Comparison of ENCODE assay signal across 7 fruit fly cellular contexts in the genomic region with DNA sequence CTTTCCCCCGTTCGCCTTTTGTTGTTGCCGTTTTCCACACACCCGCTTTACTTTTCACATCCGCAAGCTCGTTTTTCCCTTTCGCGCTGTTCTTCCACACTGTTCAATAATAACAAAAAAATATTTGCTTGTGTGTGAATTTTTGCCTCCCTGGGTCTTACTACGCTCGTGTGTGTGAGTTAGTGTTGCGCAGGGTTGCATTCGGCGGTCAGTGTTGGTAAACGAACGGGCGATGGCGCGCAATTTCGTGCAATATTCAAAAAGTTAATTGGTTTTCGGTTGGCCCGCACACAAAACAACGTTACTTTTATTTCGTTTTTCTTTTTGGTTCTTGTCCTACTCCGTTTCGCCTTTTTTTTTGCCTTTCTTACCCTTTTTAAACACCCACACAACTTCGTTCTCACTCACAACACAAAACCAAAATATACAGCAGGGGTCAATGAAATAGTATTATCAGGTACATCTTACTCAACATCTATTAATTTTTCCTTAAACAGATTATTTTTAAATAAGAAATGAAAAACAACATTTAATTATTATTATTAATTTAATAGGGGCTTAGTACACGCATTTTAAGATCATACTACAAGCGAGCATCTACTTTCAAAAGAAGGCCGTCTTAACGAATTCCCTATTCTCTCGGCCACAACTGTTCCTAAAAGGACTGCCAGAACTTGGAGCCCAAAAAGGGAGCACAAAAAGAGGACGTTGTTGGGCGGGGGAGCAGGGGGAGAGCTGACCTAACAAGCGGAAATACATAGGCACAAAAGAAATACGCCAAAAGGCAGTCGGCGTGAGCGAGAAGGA.
TF ChIP-seq lines count a peak whose summit lies in the region.

No protein-coding gene starts in this region.

- TF ChIP-seq CTCF in whole organism, embryonic (GFP tag; optimal IDR thresholded peaks at IDR 0.05; lab: Kevin White, UChicago): no peak

TF ChIP-seq in Kc167, 6 proteins besides CTCF, POLR2A, EP300 and RAD21:
- TF ChIP-seq ttk (optimal IDR thresholded peaks at IDR 0.05; lab: Kevin White, UChicago) (no peak), insv (optimal IDR thresholded peaks at IDR 0.05; lab: Kevin White, UChicago) (no peak), psq (optimal IDR thresholded peaks at IDR 0.05; lab: Kevin White, UChicago) (peak; percentile 38), Myc (optimal IDR thresholded peaks at IDR 0.05; lab: Kevin White, UChicago) (no peak), Sin3A (optimal IDR thresholded peaks at IDR 0.05; lab: Kevin White, UChicago) (no peak), h (optimal IDR thresholded peaks at IDR 0.05; lab: Kevin White, UChicago) (no peak)

TF ChIP-seq in whole organism, 6 proteins besides CTCF, POLR2A, EP300 and RAD21:
- TF ChIP-seq EcR (GFP tag; optimal IDR thresholded peaks at IDR 0.05; lab: Kevin White, UChicago) (no peak), Dll (optimal IDR thresholded peaks at IDR 0.05; lab: Kevin White, UChicago) (peak; percentile 52)
TF ChIP-seq in whole organism: peak in this region for 1.

TF ChIP-seq in whole organism, adult, 20 proteins besides CTCF, POLR2A, EP300 and RAD21 (continues in another document):
- TF ChIP-seq bab1 (GFP tag; optimal IDR thresholded peaks at IDR 0.05; lab: Kevin White, UChicago): no peak
- TF ChIP-seq Mnt (GFP tag; optimal IDR thresholded peaks at IDR 0.05; lab: Kevin White, UChicago): peak; percentile 72
- peak; percentile 7 for TF ChIP-seq CG33017 (tag; optimal IDR thresholded peaks at IDR 0.05; lab: Kevin White, UChicago)
- TF ChIP-seq CG11617 (GFP tag; optimal IDR thresholded peaks at IDR 0.05; lab: Kevin White, UChicago): no peak
- TF ChIP-seq CG12768 (GFP tag; optimal IDR thresholded peaks at IDR 0.05; lab: Kevin White, UChicago): no peak
- TF ChIP-seq CG14711 (tag; optimal IDR thresholded peaks at IDR 0.05; lab: Kevin White, UChicago): peak; percentile 20
- TF ChIP-seq toe (GFP tag; optimal IDR thresholded peaks at IDR 0.05; lab: Kevin White, UChicago): peak; percentile 49
- TF ChIP-seq CG5204 (GFP tag; optimal IDR thresholded peaks at IDR 0.05; lab: Kevin White, UChicago): peak; percentile 49
- peak; percentile 26 for TF ChIP-seq pad (GFP tag; optimal IDR thresholded peaks at IDR 0.05; lab: Kevin White, UChicago)
- no peak for TF ChIP-seq CG7045 (GFP tag; optimal IDR thresholded peaks at IDR 0.05; lab: Kevin White, UChicago)
- peak; percentile 74 for TF ChIP-seq Hr96 (GFP tag; optimal IDR thresholded peaks at IDR 0.05; lab: Kevin White, UChicago)
- TF ChIP-seq Crg-1 (GFP tag; optimal IDR thresholded peaks at IDR 0.05; lab: Kevin White, UChicago): peak; percentile 73
- peak; percentile 88 for TF ChIP-seq CG1620 (GFP tag; optimal IDR thresholded peaks at IDR 0.05; lab: Kevin White, UChicago)
- peak; percentile 51 for TF ChIP-seq CG7101 (tag; optimal IDR thresholded peaks at IDR 0.05; lab: Kevin White, UChicago)

TF ChIP-seq in whole organism, embryonic, 481 proteins besides CTCF, POLR2A, EP300 and RAD21 (continues in another document):
- TF ChIP-seq Dfd (GFP tag; optimal IDR thresholded peaks at IDR 0.05; lab: Kevin White, UChicago): no peak
- TF ChIP-seq Dref (GFP tag; IDR thresholded peaks at IDR 0.05; lab: Robert Waterston, UW): peak; percentile 48
- no peak for TF ChIP-seq CG2202 (tag; optimal IDR thresholded peaks at IDR 0.05; lab: Kevin White, UChicago)
- TF ChIP-seq CG2712 (tag; optimal IDR thresholded peaks at IDR 0.05; lab: Kevin White, UChicago): no peak
- no peak for TF ChIP-seq Dek (tag; optimal IDR thresholded peaks at IDR 0.05; lab: Kevin White, UChicago)
- no peak for TF ChIP-seq grn (GFP tag; optimal IDR thresholded peaks at IDR 0.05; lab: Kevin White, UChicago)
- no peak for TF ChIP-seq ftz-f1 (GFP tag; optimal IDR thresholded peaks at IDR 0.05; lab: Kevin White, UChicago)
- no peak for TF ChIP-seq ATbp (GFP tag; optimal IDR thresholded peaks at IDR 0.05; lab: Kevin White, UChicago)
- no peak for TF ChIP-seq Bteb2 (GFP tag; optimal IDR thresholded peaks at IDR 0.05; lab: Kevin White, UChicago)
- TF ChIP-seq klu (GFP tag; IDR thresholded peaks at IDR 0.05; lab: Robert Waterston, UW): no peak
- TF ChIP-seq slbo (GFP tag; IDR thresholded peaks at IDR 0.05; lab: Robert Waterston, UW): peak; percentile 37; the same call in 1 of the 2 replicates
- no peak for TF ChIP-seq Hand (GFP tag; optimal IDR thresholded peaks at IDR 0.05; lab: Kevin White, UChicago)
- TF ChIP-seq CG3847 (GFP tag; IDR thresholded peaks at IDR 0.05; lab: Robert Waterston, UW): no peak; the same call in 1 of the 2 replicates
- peak in 1 of 2 experiments; percentile 60 for TF ChIP-seq Hr51 (GFP tag; optimal IDR thresholded peaks at IDR 0.05; lab: Kevin White, UChicago)
- TF ChIP-seq lmd (GFP tag; IDR thresholded peaks at IDR 0.05; lab: Robert Waterston, UW): no peak

TF ChIP-seq in whole organism, prepupa, 60 proteins besides CTCF, POLR2A, EP300 and RAD21:
- TF ChIP-seq Sox14 (GFP tag; optimal IDR thresholded peaks at IDR 0.05; lab: Kevin White, UChicago) (peak; percentile 16), Met (GFP tag; optimal IDR thresholded peaks at IDR 0.05; lab: Kevin White, UChicago) (no peak), cyc (GFP tag; optimal IDR thresholded peaks at IDR 0.05; lab: Kevin White, UChicago) (no peak), dsx (GFP tag; optimal IDR thresholded peaks at IDR 0.05; lab: Kevin White, UChicago; ENCODE audit: poor library complexity, severe bottlenecking) (peak; percentile 80), lz (GFP tag; optimal IDR thresholded peaks at IDR 0.05; lab: Kevin White, UChicago) (peak; percentile 23)

TF ChIP-seq in whole organism, pupa, 21 proteins besides CTCF, POLR2A, EP300 and RAD21:
- TF ChIP-seq Pif1A (GFP tag; optimal IDR thresholded peaks at IDR 0.05; lab: Kevin White, UChicago): no peak
- TF ChIP-seq CG10348 (GFP tag; IDR thresholded peaks at IDR 0.05; lab: Robert Waterston, UW): no peak
- TF ChIP-seq CG13204 (GFP tag; optimal IDR thresholded peaks at IDR 0.05; lab: Kevin White, UChicago): peak; percentile 79
- TF ChIP-seq D1 (tag; optimal IDR thresholded peaks at IDR 0.05; lab: Kevin White, UChicago): no peak
- no peak for TF ChIP-seq Snoo (tag; optimal IDR thresholded peaks at IDR 0.05; lab: Kevin White, UChicago)
- peak; percentile 54 for TF ChIP-seq CG9948 (tag; optimal IDR thresholded peaks at IDR 0.05; lab: Kevin White, UChicago)
- peak; percentile 31 for TF ChIP-seq CG17806 (tag; optimal IDR thresholded peaks at IDR 0.05; lab: Kevin White, UChicago)
- no peak for TF ChIP-seq CG14655 (GFP tag; optimal IDR thresholded peaks at IDR 0.05; lab: Kevin White, UChicago)
- TF ChIP-seq EcR (GFP tag; optimal IDR thresholded peaks at IDR 0.05; lab: Kevin White, UChicago): peak; percentile 37
- no peak for TF ChIP-seq CG8301 (tag; optimal IDR thresholded peaks at IDR 0.05; lab: Kevin White, UChicago)
- TF ChIP-seq fd96Ca (GFP tag; IDR thresholded peaks at IDR 0.05; lab: Robert Waterston, UW): peak; percentile 13; the same call in 1 of the 3 replicates
- TF ChIP-seq Ets98B (GFP tag; IDR thresholded peaks at IDR 0.05; lab: Robert Waterston, UW): no peak
- TF ChIP-seq CG34367 (tag; optimal IDR thresholded peaks at IDR 0.05; lab: Kevin White, UChicago): no peak
- no peak for TF ChIP-seq CG15710 (tag; optimal IDR thresholded peaks at IDR 0.05; lab: Kevin White, UChicago)
- no peak for TF ChIP-seq rn (GFP tag; IDR thresholded peaks at IDR 0.05; lab: Robert Waterston, UW)
- TF ChIP-seq CG4496 (GFP tag; IDR thresholded peaks at IDR 0.05; lab: Robert Waterston, UW): no peak
- no peak for TF ChIP-seq CG32121 (GFP tag; IDR thresholded peaks at IDR 0.05; lab: Robert Waterston, UW)
- peak; percentile 17; the same call in 1 of the 2 replicates for TF ChIP-seq CG12605 (GFP tag; IDR thresholded peaks at IDR 0.05; lab: Robert Waterston, UW)
- no peak for TF ChIP-seq Pif1B (GFP tag; optimal IDR thresholded peaks at IDR 0.05; lab: Kevin White, UChicago)
- TF ChIP-seq gl (tag; optimal IDR thresholded peaks at IDR 0.05; lab: Kevin White, UChicago): no peak
- peak; percentile 76 for TF ChIP-seq CG8159 (tag; optimal IDR thresholded peaks at IDR 0.05; lab: Kevin White, UChicago)

TF ChIP-seq in whole organism, wandering third instar larva, 38 proteins besides CTCF, POLR2A, EP300 and RAD21 (continues in another document):
- TF ChIP-seq HLH106 (tag; optimal IDR thresholded peaks at IDR 0.05; lab: Kevin White, UChicago) (no peak), OdsH (GFP tag; optimal IDR thresholded peaks at IDR 0.05; lab: Kevin White, UChicago) (no peak), Dif (GFP tag; optimal IDR thresholded peaks at IDR 0.05; lab: Kevin White, UChicago; ENCODE audit: partially characterized antibody) (no peak), Vsx2 (GFP tag; optimal IDR thresholded peaks at IDR 0.05; lab: Kevin White, UChicago; ENCODE audit: partially characterized antibody) (no peak), dmrt93B (GFP tag; optimal IDR thresholded peaks at IDR 0.05; lab: Kevin White, UChicago) (no peak), dsf (GFP tag; optimal IDR thresholded peaks at IDR 0.05; lab: Kevin White, UChicago; ENCODE audit: borderline replicate concordance) (no peak), tai (GFP tag; optimal IDR thresholded peaks at IDR 0.05; lab: Kevin White, UChicago) (no peak), CrebA (GFP tag; optimal IDR thresholded peaks at IDR 0.05; lab: Kevin White, UChicago; ENCODE audit: borderline replicate concordance) (no peak), brk (GFP tag; optimal IDR thresholded peaks at IDR 0.05; lab: Kevin White, UChicago) (no peak), Abd-B (GFP tag; optimal IDR thresholded peaks at IDR 0.05; lab: Kevin White, UChicago) (no peak), lola (GFP tag; optimal IDR thresholded peaks at IDR 0.05; lab: Kevin White, UChicago) (no peak), Jra (GFP tag; optimal IDR thresholded peaks at IDR 0.05; lab: Kevin White, UChicago) (no peak), GATAd (GFP tag; optimal IDR thresholded peaks at IDR 0.05; lab: Kevin White, UChicago) (no peak), Dfd (GFP tag; optimal IDR thresholded peaks at IDR 0.05; lab: Kevin White, UChicago) (no peak), psq (GFP tag; optimal IDR thresholded peaks at IDR 0.05; lab: Kevin White, UChicago) (no peak), usp (GFP tag; optimal IDR thresholded peaks at IDR 0.05; lab: Kevin White, UChicago) (no peak), dl (GFP tag; optimal IDR thresholded peaks at IDR 0.05; lab: Kevin White, UChicago; ENCODE audit: insufficient read depth in 1 of 2, partially characterized antibody in 2 of 2) (no peak), Hr78 (GFP tag; optimal IDR thresholded peaks at IDR 0.05; lab: Kevin White, UChicago) (no peak), CG9705 (GFP tag; optimal IDR thresholded peaks at IDR 0.05; lab: Kevin White, UChicago) (peak; percentile 2), foxo (GFP tag; optimal IDR thresholded peaks at IDR 0.05; lab: Kevin White, UChicago) (peak in 1 of 2 experiments; percentile 12), ey (GFP tag; optimal IDR thresholded peaks at IDR 0.05; lab: Kevin White, UChicago) (peak; percentile 16), h (GFP tag; optimal IDR thresholded peaks at IDR 0.05; lab: Kevin White, UChicago) (peak; percentile 16), pan (optimal IDR thresholded peaks at IDR 0.05; lab: Kevin White, UChicago) (no peak), sage (GFP tag; optimal IDR thresholded peaks at IDR 0.05; lab: Kevin White, UChicago) (no peak), CG32264 (GFP tag; optimal IDR thresholded peaks at IDR 0.05; lab: Kevin White, UChicago) (no peak)
